Fruit fly (Drosophila melanogaster) whole organism, adult: ENCODE data around the gene CG12375.

Source experiments
- Clk ChIP-seq: fragments of 200-800 bp; sonication (Bioruptor generic); optimal IDR thresholded peaks from 2 replicates; lab custom pipeline; 2017; ENCODE audit warnings: missing biosample characterization, missing genetic modification characterization
- kay ChIP-seq: fragments of 200-800 bp; sonication (Bioruptor generic); peaks from one replicate; lab custom pipeline; 2016; ENCODE audit warnings: missing biosample characterization, missing genetic modification characterization, borderline replicate concordance

DNA sequence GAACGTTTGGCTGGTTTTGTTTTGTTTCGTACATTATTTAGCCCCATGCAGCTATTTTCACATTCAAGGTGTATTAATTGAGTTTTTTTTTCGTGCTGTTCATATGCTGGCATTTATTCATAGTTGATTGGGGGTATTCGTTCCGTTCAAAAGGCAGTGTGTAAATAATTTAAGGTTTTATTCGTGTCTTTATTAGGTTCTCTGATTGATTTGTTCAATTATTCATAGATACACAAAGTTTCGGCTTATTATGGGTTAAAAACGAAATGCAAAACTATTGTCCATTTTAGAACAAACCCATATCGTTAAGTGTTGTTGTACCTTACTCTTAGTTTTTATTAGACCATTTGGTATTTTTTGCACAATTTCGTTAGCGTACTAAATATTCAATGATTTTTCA is 35.3 kb downstream of the CG12375 start:
- TF ChIP-seq kay (GFP tag; lab: Kevin White, UChicago) (peak; percentile 57), Clk (GFP tag; lab: Kevin White, UChicago) (no peak)
